Fruit fly (Drosophila melanogaster) whole organism, embryonic: ENCODE measurements around the gene rho-4.

ENCODE experiments used
- Antp ChIP-seq: fragments of 200-800 bp; sonication (Bioruptor generic); optimal IDR thresholded peaks from 3 replicates; lab custom pipeline; 2016; ENCODE audit warnings: missing biosample characterization, missing genetic modification characterization
- Bdp1 ChIP-seq: fragments of 200-800 bp; sonication (Bioruptor generic); optimal IDR thresholded peaks from 3 replicates; lab custom pipeline; 2016; ENCODE audit warnings: missing biosample characterization, missing genetic modification characterization
- CG12071 ChIP-seq: fragments of 200-800 bp; sonication (Bioruptor generic); optimal IDR thresholded peaks from 3 replicates; lab custom pipeline; 2018; ENCODE audit warnings: missing biosample characterization, mild to moderate bottlenecking, missing genetic modification characterization
- CG1233 ChIP-seq: fragments of 200-800 bp; sonication (Bioruptor generic); optimal IDR thresholded peaks from 4 replicates; lab custom pipeline; 2018; ENCODE audit warnings: missing biosample characterization, mild to moderate bottlenecking, missing genetic modification characterization
- CG12391 ChIP-seq: fragments of 200-800 bp; sonication (Bioruptor generic); optimal IDR thresholded peaks from 3 replicates; lab custom pipeline; 2018; ENCODE audit warnings: missing biosample characterization, mild to moderate bottlenecking, missing genetic modification characterization, moderate library complexity
- CG12942 ChIP-seq: fragments of 200-800 bp; sonication (Bioruptor generic); optimal IDR thresholded peaks from 3 replicates; lab custom pipeline; 2016; ENCODE audit warnings: missing biosample characterization, missing genetic modification characterization
- CG13424 ChIP-seq: fragments of 200-800 bp; sonication (Bioruptor generic); optimal IDR thresholded peaks from 2 replicates; lab custom pipeline; 2019; ENCODE audit warnings: missing biosample characterization, mild to moderate bottlenecking, missing genetic modification characterization, moderate library complexity
- CG14441 ChIP-seq: fragments of 200-800 bp; sonication (Bioruptor generic); IDR thresholded peaks from 2 replicates; pipeline ENCODE4 v1.3.6; 2022; ENCODE audit warnings: missing biosample characterization, missing genetic modification characterization
- CG14860 ChIP-seq: fragments of 200-800 bp; sonication (Bioruptor generic); IDR thresholded peaks from 3 replicates; pipeline ENCODE4 v1.3.6; 2022; ENCODE audit warnings: missing biosample characterization, missing genetic modification characterization; ENCODE audit not compliant: partially characterized antibody
- CG15011 ChIP-seq: fragments of 200-800 bp; sonication (Bioruptor generic); optimal IDR thresholded peaks from 3 replicates; lab custom pipeline; 2018; ENCODE audit warnings: missing biosample characterization, mild to moderate bottlenecking, missing genetic modification characterization
- CG15073 ChIP-seq: fragments of 200-800 bp; sonication (Bioruptor generic); optimal IDR thresholded peaks from 2 replicates; lab custom pipeline; 2016; ENCODE audit warnings: missing biosample characterization, missing genetic modification characterization
- CG15479 ChIP-seq: fragments of 200-800 bp; sonication (Bioruptor generic); optimal IDR thresholded peaks from 3 replicates; lab custom pipeline; 2019; ENCODE audit warnings: missing biosample characterization, mild to moderate bottlenecking, missing genetic modification characterization, moderate library complexity
- CG15514 ChIP-seq: fragments of 200-800 bp; sonication (Bioruptor generic); optimal IDR thresholded peaks from 3 replicates; lab custom pipeline; 2017; ENCODE audit warnings: missing biosample characterization, missing genetic modification characterization, mild to moderate bottlenecking, moderate library complexity, missing genetic modification reagents
- CG17359 ChIP-seq: fragments of 200-800 bp; sonication (Bioruptor generic); optimal IDR thresholded peaks from 3 replicates; lab custom pipeline; 2018; ENCODE audit warnings: missing biosample characterization, mild to moderate bottlenecking, missing genetic modification characterization, moderate library complexity
- CG1832 ChIP-seq: fragments of 200-800 bp; sonication (Bioruptor generic); optimal IDR thresholded peaks from 2 replicates; lab custom pipeline; 2017; ENCODE audit warnings: missing biosample characterization, mild to moderate bottlenecking, missing genetic modification characterization, inconsistent platforms
- CG2116 ChIP-seq: fragments of 200-800 bp; sonication (Bioruptor generic); optimal IDR thresholded peaks from 3 replicates; lab custom pipeline; 2018; ENCODE audit warnings: missing biosample characterization, mild to moderate bottlenecking, missing genetic modification characterization
- CG34376 ChIP-seq: fragments of 200-800 bp; sonication (Bioruptor generic); optimal IDR thresholded peaks from 2 replicates; lab custom pipeline; 2018; ENCODE audit warnings: missing biosample characterization, mild to moderate bottlenecking, missing genetic modification characterization
- CG3838 ChIP-seq: fragments of 200-800 bp; sonication (Bioruptor generic); optimal IDR thresholded peaks from 3 replicates; lab custom pipeline; 2016; ENCODE audit warnings: missing biosample characterization, missing genetic modification characterization
- CG4360 ChIP-seq: fragments of 200-800 bp; sonication (Bioruptor generic); IDR thresholded peaks from 2 replicates; pipeline ENCODE4 v1.3.6; 2022; ENCODE audit warnings: missing biosample characterization, missing genetic modification characterization
- CG4404 ChIP-seq: fragments of 200-800 bp; sonication (Bioruptor generic); IDR thresholded peaks from 2 replicates; pipeline ENCODE4 v1.3.6; 2022; ENCODE audit warnings: missing biosample characterization, missing genetic modification characterization
- CG5245 ChIP-seq: fragments of 200-800 bp; sonication (Bioruptor generic); optimal IDR thresholded peaks from 3 replicates; lab custom pipeline; 2016; ENCODE audit warnings: missing biosample characterization, missing genetic modification characterization
- CG5953 ChIP-seq: fragments of 200-800 bp; sonication (Bioruptor generic); IDR thresholded peaks from 2 replicates; pipeline ENCODE4 v1.3.6; 2022; ENCODE audit warnings: missing biosample characterization, missing genetic modification characterization
- CG6791 ChIP-seq: fragments of 200-800 bp; sonication (Bioruptor generic); IDR thresholded peaks from 3 replicates; pipeline ENCODE4 v1.3.6; 2022; ENCODE audit warnings: missing biosample characterization, missing genetic modification characterization; ENCODE audit not compliant: partially characterized antibody
- CG7786 ChIP-seq: fragments of 200-800 bp; sonication (Bioruptor generic); optimal IDR thresholded peaks from 2 replicates; lab custom pipeline; 2016; ENCODE audit warnings: missing biosample characterization, missing genetic modification characterization
- CG8290 ChIP-seq, 3 experiments: fragments of 200-800 bp; sonication (Bioruptor generic); optimal IDR thresholded peaks; 2 replicates each; lab custom pipeline; 2016 to 2019; ENCODE audit warnings: missing biosample characterization in 3 of 3, missing genetic modification characterization in 3 of 3, mild to moderate bottlenecking in 2 of 3, moderate library complexity in 1 of 3
- CG8765 ChIP-seq: fragments of 200-800 bp; sonication (Bioruptor generic); IDR thresholded peaks from 2 replicates; pipeline ENCODE4 v1.3.6; 2022; ENCODE audit warnings: missing biosample characterization, missing genetic modification characterization
- Dip3 ChIP-seq: fragments of 200-800 bp; sonication (Bioruptor generic); optimal IDR thresholded peaks from 3 replicates; lab custom pipeline; 2016; ENCODE audit warnings: missing biosample characterization, missing genetic modification characterization
- Drgx ChIP-seq: fragments of 200-800 bp; sonication (Bioruptor generic); IDR thresholded peaks from 2 replicates; pipeline ENCODE4 v1.3.6; 2022; ENCODE audit warnings: missing biosample characterization, missing genetic modification characterization
- Fer2 ChIP-seq: fragments of 200-800 bp; sonication (Bioruptor generic); optimal IDR thresholded peaks from 2 replicates; lab custom pipeline; 2018; ENCODE audit warnings: missing biosample characterization, mild to moderate bottlenecking, missing genetic modification characterization, moderate library complexity
- GATAe ChIP-seq: fragments of 200-800 bp; sonication (Bioruptor generic); conservative IDR thresholded peaks from 2 replicates; pipeline ENCODE4 v1.3.6; 2022; ENCODE audit warnings: missing biosample characterization, missing genetic modification characterization
- HLHmδ ChIP-seq: fragments of 200-800 bp; sonication (Bioruptor generic); optimal IDR thresholded peaks from 2 replicates; lab custom pipeline; 2018; ENCODE audit warnings: missing biosample characterization, mild to moderate bottlenecking, missing genetic modification characterization, moderate library complexity
- Hey ChIP-seq: fragments of 200-800 bp; sonication (Bioruptor generic); optimal IDR thresholded peaks from 3 replicates; lab custom pipeline; 2018; ENCODE audit warnings: missing biosample characterization, mild to moderate bottlenecking, missing genetic modification characterization
- Mes4 ChIP-seq: fragments of 200-800 bp; sonication (Bioruptor generic); optimal IDR thresholded peaks from 2 replicates; lab custom pipeline; 2016; ENCODE audit warnings: missing biosample characterization, missing genetic modification characterization
- NC2α ChIP-seq: fragments of 200-800 bp; sonication (Bioruptor generic); optimal IDR thresholded peaks from 2 replicates; lab custom pipeline; 2016; ENCODE audit warnings: missing biosample characterization, missing genetic modification characterization
- NfI ChIP-seq: fragments of 200-800 bp; sonication (Bioruptor generic); optimal IDR thresholded peaks from 3 replicates; lab custom pipeline; 2018; ENCODE audit warnings: missing biosample characterization, mild to moderate bottlenecking, missing genetic modification characterization, moderate library complexity
- Six4 ChIP-seq: fragments of 200-800 bp; sonication (Bioruptor generic); optimal IDR thresholded peaks from 2 replicates; lab custom pipeline; 2016; ENCODE audit warnings: missing biosample characterization, missing genetic modification characterization
- Taf1 ChIP-seq: fragments of 200-800 bp; sonication (Bioruptor generic); IDR thresholded peaks from 2 replicates; pipeline ENCODE4 v1.3.6; 2022; ENCODE audit warnings: missing biosample characterization, missing genetic modification characterization
- bigmax ChIP-seq: fragments of 200-800 bp; sonication (Bioruptor generic); optimal IDR thresholded peaks from 2 replicates; lab custom pipeline; 2018; ENCODE audit warnings: missing biosample characterization, mild to moderate bottlenecking, missing genetic modification characterization
- cwo ChIP-seq: fragments of 200-800 bp; sonication (Bioruptor generic); optimal IDR thresholded peaks from 3 replicates; lab custom pipeline; 2017; ENCODE audit warnings: missing biosample characterization, missing genetic modification characterization, mild to moderate bottlenecking, moderate library complexity, missing genetic modification reagents
- ftz-f1 ChIP-seq: fragments of 200-800 bp; sonication (Bioruptor generic); optimal IDR thresholded peaks from 2 replicates; lab custom pipeline; 2016; ENCODE audit warnings: missing biosample characterization, missing genetic modification characterization
- gfzf ChIP-seq: fragments of 200-800 bp; sonication (Bioruptor generic); optimal IDR thresholded peaks from 2 replicates; lab custom pipeline; 2016; ENCODE audit warnings: missing biosample characterization, mild to moderate bottlenecking, missing genetic modification characterization, moderate library complexity
- ham ChIP-seq: fragments of 200-800 bp; sonication (Bioruptor generic); IDR thresholded peaks from 2 replicates; pipeline ENCODE4 v1.3.6; 2022; ENCODE audit warnings: missing biosample characterization, missing genetic modification characterization
- jumu ChIP-seq: fragments of 200-800 bp; sonication (Bioruptor generic); optimal IDR thresholded peaks from 3 replicates; lab custom pipeline; 2016; ENCODE audit warnings: missing biosample characterization, missing genetic modification characterization
- knrl ChIP-seq: fragments of 200-800 bp; sonication (Bioruptor generic); IDR thresholded peaks from 3 replicates; pipeline ENCODE4 v1.3.6; 2022; ENCODE audit warnings: missing biosample characterization, missing genetic modification characterization; ENCODE audit not compliant: partially characterized antibody
- seq ChIP-seq: fragments of 200-800 bp; sonication (Bioruptor generic); IDR thresholded peaks from 2 replicates; pipeline ENCODE4 v1.3.6; 2022; ENCODE audit warnings: missing biosample characterization, missing genetic modification characterization
- sisA ChIP-seq: fragments of 200-800 bp; sonication (Bioruptor generic); IDR thresholded peaks from 2 replicates; pipeline ENCODE4 v1.3.6; 2022; ENCODE audit warnings: missing biosample characterization, missing genetic modification characterization
- sna ChIP-seq: fragments of 200-800 bp; sonication (Bioruptor generic); IDR thresholded peaks from 2 replicates; pipeline ENCODE4 v1.3.6; 2022; ENCODE audit warnings: missing biosample characterization, missing genetic modification characterization; ENCODE audit not compliant: partially characterized antibody
- tio ChIP-seq: fragments of 200-800 bp; sonication (Bioruptor generic); optimal IDR thresholded peaks from 2 replicates; lab custom pipeline; 2017; ENCODE audit warnings: missing biosample characterization, missing genetic modification characterization, inconsistent platforms
- tna ChIP-seq: fragments of 200-800 bp; sonication (Bioruptor generic); IDR thresholded peaks from 2 replicates; pipeline ENCODE4 v1.3.6; 2022; ENCODE audit warnings: missing biosample characterization, missing genetic modification characterization; ENCODE audit not compliant: partially characterized antibody

The rho-4 gene

dm6 chrX:11576540-11576939 lies 23.1 kb upstream of the rho-4 start, which contains the start of gene CG11695 (continued):
- TF ChIP-seq CG4404 (GFP tag; lab: Robert Waterston, UW) (peak; percentile 36; the same call in 1 of the 2 replicates), CG15479 (GFP tag; lab: Kevin White, UChicago) (no peak), CG1832 (GFP tag; lab: Kevin White, UChicago) (no peak), jumu (GFP tag; lab: Kevin White, UChicago) (peak; percentile 8)

dm6 chrX:11578841-11579240 lies 20.8 kb upstream of the rho-4 start:
- TF ChIP-seq CG6791 (GFP tag; lab: Robert Waterston, UW) (peak; percentile 69), CG12942 (GFP tag; lab: Kevin White, UChicago) (no peak), Bdp1 (GFP tag; lab: Kevin White, UChicago) (no peak), CG13424 (no peak), Mes4 (GFP tag; lab: Kevin White, UChicago) (no peak), bigmax (no peak), seq (GFP tag; lab: Robert Waterston, UW) (no peak), tna (GFP tag; lab: Robert Waterston, UW) (no peak), cwo (GFP tag; lab: Kevin White, UChicago) (no peak), CG1233 (GFP tag; lab: Kevin White, UChicago) (no peak), Dip3 (no peak), ham (GFP tag; lab: Robert Waterston, UW) (no peak), ftz-f1 (GFP tag; lab: Kevin White, UChicago) (no peak), Fer2 (tag; lab: Kevin White, UChicago) (no peak), Antp (GFP tag; lab: Kevin White, UChicago) (no peak), Taf1 (GFP tag; lab: Robert Waterston, UW) (no peak), CG4360 (no peak), knrl (GFP tag; lab: Robert Waterston, UW) (no peak), Six4 (GFP tag; lab: Kevin White, UChicago) (no peak), Drgx (GFP tag; lab: Robert Waterston, UW) (no peak), CG7786 (no peak), CG15073 (GFP tag; lab: Kevin White, UChicago) (no peak), CG14860 (GFP tag; lab: Robert Waterston, UW) (0 out of 3 replicates have a peak, but pooled peaks have one; percentile 25), NfI (GFP tag; lab: Kevin White, UChicago) (no peak), sna (GFP tag; lab: Robert Waterston, UW) (0 out of 2 replicates have a peak, but pooled peaks have one; percentile 42), CG2116 (no peak), CG14441 (GFP tag; lab: Robert Waterston, UW) (no peak), CG15011 (GFP tag; lab: Kevin White, UChicago) (no peak), HLHmδ (GFP tag; lab: Kevin White, UChicago) (no peak), CG8765 (no peak), Hey (tag; lab: Kevin White, UChicago) (no peak), tio (GFP tag; lab: Kevin White, UChicago) (no peak), sisA (GFP tag; lab: Robert Waterston, UW) (no peak), CG15514 (GFP tag; lab: Kevin White, UChicago) (peak; percentile 58), CG12391 (tag; lab: Kevin White, UChicago) (peak; percentile 42), CG5953 (GFP tag; lab: Robert Waterston, UW) (no peak), CG34376 (GFP tag; lab: Kevin White, UChicago) (no peak), CG17359 (tag; lab: Kevin White, UChicago) (no peak), gfzf (GFP tag; lab: Kevin White, UChicago) (peak; percentile 89), CG12071 (GFP tag; lab: Kevin White, UChicago) (no peak), CG3838 (GFP tag; lab: Kevin White, UChicago) (no peak), CG5245 (GFP tag; lab: Kevin White, UChicago) (no peak), NC2α (GFP tag; lab: Kevin White, UChicago) (no peak), GATAe (no peak), CG8290 (GFP tag; optimal IDR thresholded peaks at IDR 0.05; lab: Kevin White, UChicago) (peak; percentile 96), CG8290 (tag; optimal IDR thresholded peaks at IDR 0.05; lab: Kevin White, UChicago) (peak; percentile 86 to 91)
